Worm (Caenorhabditis elegans) whole organism, L4 larva: ENCODE data around the gene pph-1.

ENCODE experiments used
- F44E2.7 ChIP-seq: fragments of 200-800 bp; sonication (Bioruptor generic); IDR thresholded peaks from 2 replicates; pipeline ENCODE4 v2.1.2; 2022; ENCODE audit warnings: missing genetic modification characterization, missing compliant biosample characterization
- Y5F2A.4 ChIP-seq: fragments of 200-800 bp; sonication (Bioruptor generic); optimal IDR thresholded peaks from 2 replicates; lab custom pipeline; 2018; ENCODE audit warnings: mild to moderate bottlenecking, missing genetic modification characterization, missing compliant biosample characterization
- aha-1 ChIP-seq: fragments of 150-350 bp; peaks from one replicate; lab custom pipeline; 2014; ENCODE audit warnings: missing biosample characterization, missing genetic modification characterization
- ama-1 ChIP-seq: fragments of 150-350 bp; optimal IDR thresholded peaks from 2 replicates; lab custom pipeline; 2014; ENCODE audit warnings: inconsistent platforms, mixed read lengths
- ceh-44 ChIP-seq: fragments of 200-800 bp; sonication (Bioruptor generic); IDR thresholded peaks from 2 replicates; pipeline ENCODE4 v1.3.6; 2022; ENCODE audit warnings: missing genetic modification reagents, missing genetic modification characterization, missing compliant biosample characterization
- daf-12 ChIP-seq: fragments of 150-350 bp; optimal IDR thresholded peaks from 2 replicates; lab custom pipeline; 2014; ENCODE audit warnings: missing biosample characterization, missing genetic modification reagents, missing genetic modification characterization
- nhr-28 ChIP-seq: fragments of 150-350 bp; optimal IDR thresholded peaks from 2 replicates; lab custom pipeline; 2014; ENCODE audit warnings: missing biosample characterization, missing genetic modification characterization
- nhr-77 ChIP-seq: fragments of 150-350 bp; optimal IDR thresholded peaks from 2 replicates; lab custom pipeline; 2014; ENCODE audit warnings: missing biosample characterization, missing genetic modification characterization
- pha-4 ChIP-seq, 2 experiments: fragments of 150-350 bp in 1 of 2; fragments of 200-800 bp in 1 of 2; sonication (Bioruptor generic) in 1 of 2; IDR thresholded peaks in 1 of 2; optimal IDR thresholded peaks in 1 of 2; 2 replicates each; pipeline versions ENCODE4 v1.3.6 to Lab custom; 2014 to 2022; ENCODE audit warnings: missing genetic modification characterization in 2 of 2, missing genetic modification reagents in 2 of 2, missing biosample characterization in 1 of 2, missing compliant biosample characterization in 1 of 2
- snpc-4 ChIP-seq: fragments of 150-350 bp; optimal IDR thresholded peaks from 2 replicates; lab custom pipeline; 2014; ENCODE audit warnings: missing biosample characterization, missing genetic modification characterization
- spr-3 ChIP-seq: fragments of 200-800 bp; sonication (Bioruptor generic); optimal IDR thresholded peaks from 2 replicates; lab custom pipeline; 2018; ENCODE audit warnings: mild to moderate bottlenecking, missing genetic modification characterization, missing compliant biosample characterization
- unc-62 ChIP-seq, 3 experiments: fragments of 150-350 bp in 1 of 3; sonication (generic microtip); optimal IDR thresholded peaks in 2 of 3; peaks in 1 of 3; 1 replicate in 1 of 3; 2 replicates in 2 of 3; lab custom pipeline; 2014 to 2017; ENCODE audit warnings: missing biosample characterization in 3 of 3, missing genetic modification characterization in 3 of 3, missing genetic modification reagents in 3 of 3, missing genotype in 1 of 3
- ztf-7 ChIP-seq: fragments of 150-350 bp; optimal IDR thresholded peaks from 2 replicates; lab custom pipeline; 2014; ENCODE audit warnings: missing biosample characterization, missing genetic modification characterization

ce11 chrV:10721912-10722426, 19.6 kb downstream of the pph-1 start:
- TF ChIP-seq nhr-28 (tag; lab: Kevin White, UChicago) (peak; percentile 57), aha-1 (tag; lab: Kevin White, UChicago) (peak; percentile 97), daf-12 (tag; lab: Kevin White, UChicago) (no peak), ztf-7 (tag; lab: Kevin White, UChicago) (no peak), F44E2.7 (GFP tag; lab: Robert Waterston, UW) (no peak), spr-3 (GFP tag; lab: Kevin White, UChicago) (no peak), unc-62 (GFP tag; optimal IDR thresholded peaks at IDR 0.05 in 1 of 2; lab: Kevin White, UChicago) (peak in 1 of 2 experiments; percentile 93), unc-62 (tag; optimal IDR thresholded peaks at IDR 0.05; lab: Kevin White, UChicago) (no peak), snpc-4 (no peak), ama-1 (lab: Kevin White, UChicago) (no peak), pha-4 (GFP tag; IDR thresholded peaks at IDR 0.05; lab: Robert Waterston, UW) (no peak), pha-4 (tag; optimal IDR thresholded peaks at IDR 0.05; lab: Kevin White, UChicago) (no peak), Y5F2A.4 (no peak), ceh-44 (GFP tag; lab: Robert Waterston, UW) (no peak), nhr-77 (tag; lab: Kevin White, UChicago) (no peak)
